Worm (Caenorhabditis elegans): ENCODE data around the gene clec-129.

Gene clec-129

DNA sequence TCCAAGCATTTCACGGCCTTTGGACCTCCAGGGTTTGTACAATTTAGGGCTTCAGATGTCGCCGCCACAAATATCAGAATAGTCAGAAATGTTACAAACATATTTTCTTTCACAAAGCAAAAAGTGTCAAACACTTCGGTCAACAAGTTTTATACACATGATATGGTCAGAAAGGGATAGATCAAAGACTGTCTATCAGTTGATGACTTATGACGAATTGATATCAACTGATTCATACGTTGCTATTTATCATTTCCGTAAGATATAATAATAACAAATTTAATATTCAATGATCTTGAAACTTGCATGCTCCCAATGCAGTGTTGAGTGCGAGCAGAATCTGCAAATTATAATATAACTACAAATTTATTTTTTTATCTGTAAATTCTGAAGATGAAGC, 10.7 kb upstream of the clec-129 start, which contains the start of gene W10G11.1:
Gene W10G11.1 (minus strand): TSS at position 101 of the 400 bp plus-strand sequence.
- no peak for TF ChIP-seq pha-4 (tag; optimal IDR thresholded peaks at IDR 0.05)
- no peak for TF ChIP-seq fos-1 (tag; optimal IDR thresholded peaks at IDR 0.05)
- no peak for TF ChIP-seq tbx-2 (tag; optimal IDR thresholded peaks at IDR 0.05)
- TF ChIP-seq nhr-11 (tag; optimal IDR thresholded peaks at IDR 0.05), result no peak
- TF ChIP-seq snpc-4 (tag; optimal IDR thresholded peaks at IDR 0.05), result no peak
- no peak for TF ChIP-seq skn-1 (tag; optimal IDR thresholded peaks at IDR 0.05)
- no peak for TF ChIP-seq ZK546.5 (tag; optimal IDR thresholded peaks at IDR 0.05)
- TF ChIP-seq nhr-76 (tag; optimal IDR thresholded peaks at IDR 0.05), result no peak

DNA sequence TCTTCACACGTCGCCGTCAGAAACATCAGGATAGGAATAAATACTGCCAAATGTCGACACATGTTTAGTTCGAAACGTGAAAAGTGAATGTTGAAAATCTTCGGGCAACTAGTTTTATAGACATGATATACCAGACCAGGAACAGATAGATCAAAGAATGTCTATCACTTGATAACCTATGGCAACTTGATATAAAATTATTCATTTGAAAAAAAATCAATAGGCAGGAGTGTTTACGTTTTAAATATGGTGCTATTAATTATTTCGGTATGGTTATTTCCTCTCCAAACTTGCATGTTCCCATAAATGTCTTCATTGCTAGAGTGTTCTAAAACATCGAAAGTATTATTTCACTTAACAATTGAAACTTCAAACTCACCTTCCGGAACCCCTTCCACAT, 9.7 kb upstream of the clec-129 start, which contains the start of gene W10G11.2:
Gene W10G11.2 (minus strand): TSS at position 101 of the 400 bp plus-strand sequence.
- TF ChIP-seq nhr-237 (tag; optimal IDR thresholded peaks at IDR 0.05) (no peak), mml-1 (tag; optimal IDR thresholded peaks at IDR 0.05) (no peak), ceh-16 (tag; optimal IDR thresholded peaks at IDR 0.05) (no peak), aly-2 (tag; optimal IDR thresholded peaks at IDR 0.05) (no peak), lin-15B (tag; optimal IDR thresholded peaks at IDR 0.05) (no peak), unc-39 (tag; optimal IDR thresholded peaks at IDR 0.05) (no peak), ZK546.5 (tag; optimal IDR thresholded peaks at IDR 0.05) (no peak), ztf-11 (tag; optimal IDR thresholded peaks at IDR 0.05) (no peak), pha-4 (tag; optimal IDR thresholded peaks at IDR 0.05) (no peak), pqm-1 (tag; optimal IDR thresholded peaks at IDR 0.05) (no peak), nhr-67 (tag; optimal IDR thresholded peaks at IDR 0.05) (no peak), mdl-1 (tag; optimal IDR thresholded peaks at IDR 0.05) (no peak), nhr-11 (tag; optimal IDR thresholded peaks at IDR 0.05) (no peak), nfya-1 (tag; optimal IDR thresholded peaks at IDR 0.05; ENCODE audit: insufficient read depth) (no peak), egl-27 (tag; optimal IDR thresholded peaks at IDR 0.05) (no peak), daf-12 (tag; optimal IDR thresholded peaks at IDR 0.05) (no peak), ceh-9 (tag; optimal IDR thresholded peaks at IDR 0.05) (no peak)

DNA sequence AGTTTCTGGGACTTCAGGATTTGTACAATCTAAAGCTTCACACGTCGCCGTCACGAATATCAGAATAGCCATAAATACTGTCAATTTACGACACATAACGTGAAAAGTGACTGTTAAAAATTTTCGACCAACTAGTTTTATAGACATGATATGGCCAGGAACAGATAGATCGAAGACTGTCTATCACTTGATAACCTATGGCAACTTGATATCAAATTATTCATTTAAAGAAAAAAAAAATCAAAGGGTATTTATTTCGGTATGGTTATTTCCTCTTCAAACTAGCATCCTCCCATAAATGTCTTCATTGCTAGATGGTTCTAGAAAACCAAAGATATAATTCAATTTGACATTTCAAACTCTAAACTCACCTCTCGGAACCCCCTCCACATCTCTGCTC, 8.9 kb upstream of the clec-129 start, which contains the start of gene W10G11.3:
Gene W10G11.3 (minus strand): TSS at position 101 of the 400 bp plus-strand sequence.
- TF ChIP-seq lsy-12 (tag; optimal IDR thresholded peaks at IDR 0.05) (no peak), nhr-11 (tag; optimal IDR thresholded peaks at IDR 0.05) (no peak), ceh-16 (tag; optimal IDR thresholded peaks at IDR 0.05) (no peak), ztf-11 (tag; optimal IDR thresholded peaks at IDR 0.05) (no peak), skn-1 (tag; optimal IDR thresholded peaks at IDR 0.05) (no peak), snpc-4 (tag; optimal IDR thresholded peaks at IDR 0.05) (no peak), nhr-25 (tag; optimal IDR thresholded peaks at IDR 0.05) (no peak), tbx-2 (tag; optimal IDR thresholded peaks at IDR 0.05) (no peak), mdl-1 (tag; optimal IDR thresholded peaks at IDR 0.05) (no peak), nhr-76 (tag; optimal IDR thresholded peaks at IDR 0.05) (no peak), elt-1 (tag; optimal IDR thresholded peaks at IDR 0.05) (no peak), nfya-1 (tag; optimal IDR thresholded peaks at IDR 0.05; ENCODE audit: insufficient read depth) (no peak), daf-12 (tag; optimal IDR thresholded peaks at IDR 0.05) (no peak), R02D3.7 (tag; optimal IDR thresholded peaks at IDR 0.05) (no peak)

DNA sequence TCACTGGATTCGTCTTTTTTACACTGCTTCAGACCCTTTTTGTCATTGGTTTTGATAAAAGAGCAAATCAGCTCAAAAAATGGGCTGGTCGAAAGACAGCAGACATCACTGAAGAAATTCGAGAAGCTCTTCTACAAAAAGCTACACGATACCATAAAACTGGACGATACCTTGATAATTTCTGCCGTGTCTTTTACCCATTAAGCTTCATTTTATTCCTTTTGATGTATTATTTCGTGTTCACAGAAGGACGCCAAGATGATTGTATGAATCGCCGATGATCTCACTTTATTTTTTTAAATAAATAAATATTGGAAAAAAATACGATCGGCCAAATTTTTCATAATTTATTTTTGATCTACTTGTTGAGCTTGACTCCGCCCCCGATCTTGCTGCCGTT, 4.2 kb upstream of the clec-129 start:
- TF ChIP-seq lin-39 (tag; optimal IDR thresholded peaks at IDR 0.05), result no peak
- no peak for TF ChIP-seq nhr-77 (tag; optimal IDR thresholded peaks at IDR 0.05)
- no peak for TF ChIP-seq ztf-11 (tag; optimal IDR thresholded peaks at IDR 0.05)
- TF ChIP-seq lsy-12 (tag; optimal IDR thresholded peaks at IDR 0.05), result no peak
- TF ChIP-seq nhr-43 (tag; optimal IDR thresholded peaks at IDR 0.05; ENCODE audit: poor library complexity, severe bottlenecking), result no peak
- no peak for TF ChIP-seq nhr-237 (tag; optimal IDR thresholded peaks at IDR 0.05)
- TF ChIP-seq pqm-1 (tag; optimal IDR thresholded peaks at IDR 0.05), result no peak
- TF ChIP-seq fkh-2 (tag; optimal IDR thresholded peaks at IDR 0.05), result no peak
- no peak for TF ChIP-seq elt-2 (tag; optimal IDR thresholded peaks at IDR 0.05)
- no peak for TF ChIP-seq zag-1 (tag; optimal IDR thresholded peaks at IDR 0.05)
- no peak for TF ChIP-seq ama-1 (optimal IDR thresholded peaks at IDR 0.05)
- TF ChIP-seq egl-27 (tag; optimal IDR thresholded peaks at IDR 0.05), result no peak
- no peak for TF ChIP-seq unc-62 (GFP tag; optimal IDR thresholded peaks at IDR 0.05)
- TF ChIP-seq nhr-12 (tag; optimal IDR thresholded peaks at IDR 0.05), result no peak
- TF ChIP-seq ceh-28 (tag; optimal IDR thresholded peaks at IDR 0.05), result no peak
- no peak for TF ChIP-seq mdl-1 (tag; optimal IDR thresholded peaks at IDR 0.05)
- no peak for TF ChIP-seq ZK546.5 (tag; optimal IDR thresholded peaks at IDR 0.05)
- no peak for TF ChIP-seq fos-1 (tag; optimal IDR thresholded peaks at IDR 0.05)
- TF ChIP-seq elt-1 (tag; optimal IDR thresholded peaks at IDR 0.05), result no peak
- no peak for TF ChIP-seq eor-1 (tag; optimal IDR thresholded peaks at IDR 0.05)
